Worm (Caenorhabditis elegans) whole organism, late embryonic: Measurements from ENCODE around the gene pod-2.

ENCODE experiments used
- F13H6.1 ChIP-seq: sonication (generic microtip); optimal IDR thresholded peaks from 2 replicates; lab custom pipeline; 2016; ENCODE audit warnings: missing genetic modification characterization, missing compliant biosample characterization
- ceh-30 ChIP-seq: fragments of 150-350 bp; optimal IDR thresholded peaks from 2 replicates; lab custom pipeline; 2014; ENCODE audit warnings: missing biosample characterization, missing genetic modification characterization
- ceh-9 ChIP-seq: sonication (generic microtip); optimal IDR thresholded peaks from 2 replicates; lab custom pipeline; 2016; ENCODE audit warnings: mild to moderate bottlenecking, missing genetic modification characterization, inconsistent platforms, missing compliant biosample characterization
- nfya-1 ChIP-seq: sonication (generic microtip); optimal IDR thresholded peaks from 2 replicates; lab custom pipeline; 2017; ENCODE audit warnings: missing genetic modification characterization, mild to moderate bottlenecking, missing compliant biosample characterization, antibody characterized with exemption, moderate library complexity
- pag-3 ChIP-seq: sonication (generic microtip); optimal IDR thresholded peaks from 2 replicates; lab custom pipeline; 2016; ENCODE audit warnings: missing compliant biosample characterization, missing genetic modification characterization, borderline replicate concordance
- pat-9 ChIP-seq: fragments of 200-800 bp; sonication (Bioruptor generic); optimal IDR thresholded peaks from 2 replicates; lab custom pipeline; 2018; ENCODE audit warnings: mild to moderate bottlenecking, missing genetic modification characterization, moderate library complexity, missing compliant biosample characterization
- pha-4 ChIP-seq: fragments of 150-350 bp; optimal IDR thresholded peaks from 2 replicates; lab custom pipeline; 2018; ENCODE audit warnings: missing biosample characterization, missing genetic modification reagents, missing genetic modification characterization
- sox-4 ChIP-seq: sonication (generic microtip); optimal IDR thresholded peaks from 2 replicates; lab custom pipeline; 2017; ENCODE audit warnings: mild to moderate bottlenecking, missing genetic modification characterization, inconsistent platforms, missing compliant biosample characterization
- unc-86 ChIP-seq: sonication (generic microtip); optimal IDR thresholded peaks from 2 replicates; lab custom pipeline; 2016; ENCODE audit warnings: missing genetic modification characterization, missing compliant biosample characterization

DNA sequence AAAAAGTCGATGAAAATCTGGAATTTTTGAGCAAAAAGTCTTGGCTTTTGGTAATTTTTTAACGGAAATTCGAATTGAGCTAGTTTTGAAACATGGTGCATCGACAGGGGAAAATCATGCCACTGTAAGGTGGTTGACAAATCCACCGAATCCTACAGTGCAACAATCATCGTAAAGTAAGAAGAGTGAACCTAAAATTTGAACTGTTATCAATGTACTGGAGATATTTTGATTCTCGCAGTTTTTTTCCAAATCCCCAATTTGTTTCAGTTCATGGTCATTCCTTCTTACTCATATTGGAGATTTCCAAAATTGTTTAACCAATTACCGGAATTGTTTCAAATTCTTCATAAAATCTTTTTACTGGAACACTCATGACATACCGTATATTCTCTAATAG is 16.1 kb downstream of the pod-2 start:
- TF ChIP-seq F13H6.1 (tag; lab: Kevin White, UChicago) = no peak
- no peak for TF ChIP-seq sox-4 (tag; lab: Kevin White, UChicago)
- no peak for TF ChIP-seq pha-4
- no peak for TF ChIP-seq ceh-30 (tag; lab: Kevin White, UChicago)
- no peak for TF ChIP-seq pag-3 (tag; lab: Kevin White, UChicago)
- no peak for TF ChIP-seq ceh-9
- no peak for TF ChIP-seq pat-9 (tag; lab: Kevin White, UChicago)
- no peak for TF ChIP-seq unc-86 (tag; lab: Kevin White, UChicago)
- TF ChIP-seq nfya-1 (tag; lab: Kevin White, UChicago) = no peak
